Worm (Caenorhabditis elegans): Measurements from ENCODE around the gene C08H9.16.

- TF ChIP-seq pqm-1 (tag; optimal IDR thresholded peaks at IDR 0.05) (no peak), elt-2 (tag; optimal IDR thresholded peaks at IDR 0.05) (no peak), C34B4.2 (tag; optimal IDR thresholded peaks at IDR 0.05) (no peak)
Measured at ce11 chrII:9934570-9934969, 42.0 kb downstream of the C08H9.16 start.

Measured in whole organism, L1 larva.